Fruit fly (Drosophila melanogaster): ENCODE measurements around the gene Rpn10.

dm6 chr3L:21585397-21585796 lies 48.6 kb downstream of the Rpn10 start:
- no peak for TF ChIP-seq cic (GFP tag; optimal IDR thresholded peaks at IDR 0.05)
- TF ChIP-seq toe (GFP tag; optimal IDR thresholded peaks at IDR 0.05), result no peak
- TF ChIP-seq Hr96 (GFP tag; optimal IDR thresholded peaks at IDR 0.05), result no peak
- no peak for TF ChIP-seq Mnt (GFP tag; optimal IDR thresholded peaks at IDR 0.05)
- no peak for TF ChIP-seq Crg-1 (GFP tag; optimal IDR thresholded peaks at IDR 0.05)
- TF ChIP-seq CG7101 (tag; optimal IDR thresholded peaks at IDR 0.05), result no peak
- no peak for TF ChIP-seq kay (GFP tag; ENCODE audit: borderline replicate concordance)
- no peak for TF ChIP-seq CG5204 (GFP tag; optimal IDR thresholded peaks at IDR 0.05)
- no peak for TF ChIP-seq CG7045 (GFP tag; optimal IDR thresholded peaks at IDR 0.05)
- no peak for TF ChIP-seq bab1 (GFP tag; optimal IDR thresholded peaks at IDR 0.05)
- no peak for TF ChIP-seq cnc (optimal IDR thresholded peaks at IDR 0.05)
- TF ChIP-seq CG33017 (tag; optimal IDR thresholded peaks at IDR 0.05), result no peak
- no peak for TF ChIP-seq pad (GFP tag; optimal IDR thresholded peaks at IDR 0.05)
- no peak for TF ChIP-seq CG11617 (GFP tag; optimal IDR thresholded peaks at IDR 0.05)
